Fruit fly (Drosophila melanogaster) whole organism: ENCODE results near the gene CG14410.

ENCODE experiments used
- CG8478 ChIP-seq: fragments of >200 bp; optimal IDR thresholded peaks from 2 replicates; lab custom pipeline; 2018; ENCODE audit warnings: inconsistent platforms
- pan ChIP-seq: fragments of >200 bp; optimal IDR thresholded peaks from 2 replicates; lab custom pipeline; 2017
- usp ChIP-seq: fragments of >200 bp; optimal IDR thresholded peaks from 2 replicates; lab custom pipeline; 2017; ENCODE audit warnings: missing biosample characterization, missing genetic modification characterization, mixed read lengths

DNA sequence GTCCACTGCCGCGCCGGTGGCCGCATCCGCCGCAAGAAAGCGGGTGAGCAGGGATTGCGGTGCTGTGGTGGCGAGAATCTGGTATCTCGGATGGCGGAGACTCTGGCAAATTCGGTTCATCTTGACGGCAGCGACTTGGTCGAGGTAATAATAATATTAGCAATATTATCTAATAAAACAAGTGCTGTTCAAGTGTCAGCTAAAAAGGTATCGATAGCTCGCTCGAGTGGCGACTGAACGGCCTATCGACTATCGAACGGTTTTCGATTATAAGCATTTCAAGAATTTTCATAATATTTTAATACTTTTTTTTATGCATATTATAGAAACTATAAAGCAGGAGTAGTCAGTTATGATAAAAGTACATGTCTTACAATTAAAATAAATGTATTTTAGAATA, 1.5 kb downstream of the CG14410 start, which contains the start of gene Grx5:
- no peak for TF ChIP-seq pan (lab: Kevin White, UChicago)
- TF ChIP-seq CG8478 (lab: Kevin White, UChicago): no peak
- TF ChIP-seq usp (GFP tag; lab: Kevin White, UChicago): no peak
